Worm (Caenorhabditis elegans): ENCODE results near the gene irld-50.

Gene irld-50

DNA sequence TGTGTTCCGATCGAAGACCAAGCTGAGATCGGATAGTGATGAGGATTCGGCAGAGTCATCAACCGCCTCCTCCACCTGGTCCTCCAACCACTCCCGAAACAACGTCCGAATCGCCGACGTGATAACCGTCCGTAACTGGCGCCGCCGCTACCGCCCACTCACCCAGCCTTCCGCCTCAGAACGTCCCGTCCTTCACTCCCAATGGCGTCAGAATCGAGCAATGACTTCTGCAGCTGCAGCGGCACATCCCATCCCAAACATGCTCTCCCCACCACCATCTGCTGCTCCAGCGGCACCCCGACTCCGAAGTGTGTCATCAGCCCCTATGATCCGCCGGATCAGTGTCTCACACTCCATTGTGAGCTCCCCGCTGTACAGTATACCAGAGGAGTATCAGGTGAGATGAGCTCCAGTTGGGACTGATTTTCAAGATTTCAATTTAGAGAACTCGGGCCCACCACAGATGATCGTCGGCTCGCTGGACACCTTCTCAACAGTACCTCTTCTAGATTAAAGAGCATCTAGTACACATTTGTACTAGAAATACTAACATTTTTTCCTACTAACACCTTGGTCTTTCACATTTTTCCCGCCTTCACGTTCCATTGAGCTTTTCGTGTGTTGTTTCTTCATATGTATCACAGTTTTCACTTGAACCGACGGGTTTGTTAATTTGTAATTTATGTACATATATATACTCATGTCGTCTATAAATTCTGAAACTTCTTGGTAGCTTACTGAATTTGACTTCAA lies 17.9 kb downstream of the irld-50 start:
- TF ChIP-seq peb-1 (tag; optimal IDR thresholded peaks at IDR 0.05) (no peak), sma-3 (GFP tag; optimal IDR thresholded peaks at IDR 0.05) (no peak), nhr-23 (tag; optimal IDR thresholded peaks at IDR 0.05) (no peak), snpc-4 (tag; optimal IDR thresholded peaks at IDR 0.05) (no peak), nhr-237 (tag; optimal IDR thresholded peaks at IDR 0.05) (no peak), R02D3.7 (tag; optimal IDR thresholded peaks at IDR 0.05) (no peak), nhr-25 (tag; optimal IDR thresholded peaks at IDR 0.05) (no peak), aly-2 (tag; optimal IDR thresholded peaks at IDR 0.05) (no peak), lin-39 (tag; optimal IDR thresholded peaks at IDR 0.05) (no peak), skn-1 (tag; optimal IDR thresholded peaks at IDR 0.05) (no peak)

DNA sequence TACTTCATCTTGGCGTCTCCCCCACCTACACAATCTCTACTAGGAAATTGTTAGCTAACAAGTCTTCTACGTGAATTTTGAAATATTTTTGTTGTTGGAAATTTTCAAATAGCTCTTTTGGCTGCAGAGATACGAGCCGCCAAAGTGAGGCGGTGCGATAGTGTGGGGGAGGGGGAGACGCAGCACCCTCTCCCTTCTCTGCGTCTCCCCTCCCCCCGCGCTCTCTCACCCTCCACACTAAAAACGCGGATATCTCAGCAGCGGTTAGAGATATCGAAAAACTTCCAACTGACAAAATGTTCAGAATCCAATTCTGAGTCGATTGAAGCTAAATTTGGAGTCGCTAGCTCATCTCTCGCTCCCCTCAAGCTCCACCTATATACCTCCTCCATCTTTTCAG lies 18.8 kb downstream of the irld-50 start:
- TF ChIP-seq sem-4 (tag; optimal IDR thresholded peaks at IDR 0.05) (no peak), nhr-11 (tag; optimal IDR thresholded peaks at IDR 0.05) (no peak), mab-5 (tag; optimal IDR thresholded peaks at IDR 0.05) (no peak), Y55F3AM.14 (GFP tag; optimal IDR thresholded peaks at IDR 0.05) (no peak), nhr-6 (tag; optimal IDR thresholded peaks at IDR 0.05) (no peak), ama-1 (optimal IDR thresholded peaks at IDR 0.05) (no peak), mdl-1 (tag; optimal IDR thresholded peaks at IDR 0.05) (no peak), dmd-4 (tag; optimal IDR thresholded peaks at IDR 0.05) (no peak), ztf-1 (GFP tag; conservative IDR thresholded peaks at IDR 0.05) (no peak), fos-1 (tag; optimal IDR thresholded peaks at IDR 0.05) (no peak), crh-2 (tag; optimal IDR thresholded peaks at IDR 0.05) (no peak), unc-39 (tag; optimal IDR thresholded peaks at IDR 0.05) (no peak), lin-39 (tag; optimal IDR thresholded peaks at IDR 0.05) (no peak), sma-3 (GFP tag; optimal IDR thresholded peaks at IDR 0.05) (no peak), nhr-237 (tag; optimal IDR thresholded peaks at IDR 0.05) (no peak), elt-1 (tag; optimal IDR thresholded peaks at IDR 0.05) (no peak)

DNA sequence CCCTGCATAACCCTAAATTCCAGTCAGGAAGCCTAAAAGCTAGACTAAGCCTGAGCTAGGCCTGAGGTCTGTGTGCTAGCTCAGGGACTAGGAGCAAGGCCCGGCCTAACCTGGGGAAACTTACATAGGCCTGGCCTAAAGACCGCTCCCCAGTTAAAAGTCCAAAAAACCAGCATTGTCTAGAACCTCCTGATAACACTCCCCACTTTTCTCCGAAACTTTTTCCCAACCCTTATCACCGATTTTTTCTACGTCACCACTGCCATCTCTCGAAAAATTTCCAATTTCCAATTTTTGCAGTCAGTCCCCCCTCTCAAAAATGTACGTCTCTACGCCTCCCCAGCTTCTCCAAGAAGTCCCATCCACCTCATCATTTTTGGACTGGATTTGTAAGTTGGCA lies 20.2 kb downstream of the irld-50 start, which contains the start of gene ZK355.2:
Gene ZK355.2, plus strand, starts transcription at position 301 of the 400 bp plus-strand sequence.
- no peak for TF ChIP-seq elt-3 (tag; optimal IDR thresholded peaks at IDR 0.05)
- no peak for TF ChIP-seq alr-1 (tag; optimal IDR thresholded peaks at IDR 0.05)
- no peak for TF ChIP-seq dmd-4 (tag; optimal IDR thresholded peaks at IDR 0.05)
- TF ChIP-seq fos-1 (tag; optimal IDR thresholded peaks at IDR 0.05): peak; percentile 5
- no peak for TF ChIP-seq R02D3.7 (tag; optimal IDR thresholded peaks at IDR 0.05)
- no peak for TF ChIP-seq ztf-4 (tag; optimal IDR thresholded peaks at IDR 0.05)
- TF ChIP-seq ama-1 (optimal IDR thresholded peaks at IDR 0.05): no peak

DNA sequence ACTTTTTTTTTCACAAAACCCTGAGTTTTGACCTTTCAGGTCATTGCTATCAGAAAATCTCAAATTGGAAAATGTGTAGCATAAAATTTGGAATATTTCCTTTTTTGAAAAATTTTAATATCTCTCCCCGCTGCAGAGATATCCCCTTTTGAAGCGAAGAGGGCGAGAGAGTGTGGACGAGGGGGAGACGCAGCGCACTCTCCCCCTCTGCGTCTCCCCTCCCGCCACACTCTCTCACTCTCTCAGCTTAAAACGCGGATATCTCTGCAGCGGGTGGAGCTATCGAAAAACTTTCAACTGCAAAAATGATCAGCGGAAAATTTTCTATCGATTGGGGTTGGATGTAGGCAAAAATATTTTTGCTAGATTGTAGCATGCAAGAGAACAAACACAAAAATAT lies 21.1 kb downstream of the irld-50 start:
- TF ChIP-seq sma-3 (GFP tag; optimal IDR thresholded peaks at IDR 0.05): no peak
- no peak for TF ChIP-seq nhr-25 (tag; optimal IDR thresholded peaks at IDR 0.05)
- no peak for TF ChIP-seq fos-1 (tag; optimal IDR thresholded peaks at IDR 0.05)
- no peak for TF ChIP-seq snpc-4 (tag; optimal IDR thresholded peaks at IDR 0.05)
- TF ChIP-seq sma-9 (GFP tag; optimal IDR thresholded peaks at IDR 0.05): no peak
- no peak for TF ChIP-seq sma-9 (tag; optimal IDR thresholded peaks at IDR 0.05)
- no peak for TF ChIP-seq ama-1 (optimal IDR thresholded peaks at IDR 0.05)
- TF ChIP-seq lsy-2 (tag; optimal IDR thresholded peaks at IDR 0.05): no peak
- TF ChIP-seq ceh-16 (tag; optimal IDR thresholded peaks at IDR 0.05): no peak
- TF ChIP-seq nhr-23 (tag; optimal IDR thresholded peaks at IDR 0.05): no peak
- no peak for TF ChIP-seq blmp-1 (tag; optimal IDR thresholded peaks at IDR 0.05; ENCODE audit: insufficient read depth)

DNA sequence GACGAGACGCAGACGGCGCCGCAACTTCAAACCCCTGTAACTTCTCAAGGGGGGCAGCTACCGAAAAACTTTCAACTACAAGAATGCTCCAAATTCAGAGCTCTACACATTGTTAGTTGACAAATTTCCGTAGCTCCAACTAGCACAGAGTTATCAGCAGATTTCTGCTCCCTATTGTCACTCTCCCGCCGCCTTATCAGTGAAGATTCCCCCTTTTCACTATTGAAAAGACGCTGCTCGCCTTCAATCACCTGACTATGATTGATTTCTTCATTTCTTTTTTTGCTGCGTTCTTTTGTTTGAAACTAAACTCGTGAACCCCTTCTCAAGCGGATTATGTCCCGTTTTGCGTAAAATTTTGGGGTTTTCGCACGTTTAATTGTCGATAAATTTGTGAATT lies 21.5 kb downstream of the irld-50 start:
- TF ChIP-seq mbf-1 (tag; optimal IDR thresholded peaks at IDR 0.05) (no peak), crh-2 (tag; optimal IDR thresholded peaks at IDR 0.05) (peak; percentile 42), fos-1 (tag; optimal IDR thresholded peaks at IDR 0.05) (peak; percentile 41)

DNA sequence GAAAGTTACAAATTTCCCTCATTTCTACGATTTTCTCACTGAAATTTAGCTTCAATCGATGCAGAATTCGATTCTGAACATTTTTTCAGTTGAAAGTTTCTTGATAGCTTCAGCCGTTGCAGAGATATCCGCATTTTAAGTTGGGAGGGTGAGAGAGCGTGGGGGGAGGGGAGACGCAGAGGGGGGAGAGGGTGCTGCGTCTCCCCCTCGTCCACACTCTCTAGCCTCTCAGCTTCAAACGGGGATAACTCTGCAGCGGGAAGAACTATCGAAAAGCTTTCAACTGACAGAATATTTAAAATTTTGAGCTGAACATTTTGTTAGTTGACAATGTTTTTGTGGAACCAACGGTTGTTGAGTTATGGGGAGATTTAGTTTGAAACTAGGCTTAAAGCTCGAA lies 22.0 kb downstream of the irld-50 start:
- TF ChIP-seq nhr-6 (tag; optimal IDR thresholded peaks at IDR 0.05) (no peak), elt-3 (tag; optimal IDR thresholded peaks at IDR 0.05) (no peak), unc-62 (GFP tag; optimal IDR thresholded peaks at IDR 0.05) (no peak), nhr-237 (tag; optimal IDR thresholded peaks at IDR 0.05) (no peak), mab-5 (tag; optimal IDR thresholded peaks at IDR 0.05) (no peak), nhr-23 (tag; optimal IDR thresholded peaks at IDR 0.05) (no peak), nhr-11 (tag; optimal IDR thresholded peaks at IDR 0.05) (no peak), Y55F3AM.14 (GFP tag; optimal IDR thresholded peaks at IDR 0.05) (no peak), ztf-11 (tag; optimal IDR thresholded peaks at IDR 0.05) (no peak)

All from whole organism, L2 larva.